Worm (Caenorhabditis elegans) whole organism, young adult: ENCODE results near the gene F36H12.3.
"Not testable (repeated sequence)": the region's sequence is repeated elsewhere in the genome, so short reads cannot be mapped to it uniquely, and the experiment has no call there.

ENCODE experiments used
- B0019.2 ChIP-seq: fragments of 200-800 bp; sonication (Bioruptor generic); conservative IDR thresholded peaks from 2 replicates; pipeline ENCODE4 v1.3.6; 2022; ENCODE audit warnings: missing genetic modification reagents, missing genetic modification characterization, missing compliant biosample characterization
- B0336.3 ChIP-seq: fragments of 200-800 bp; sonication (Bioruptor generic); IDR thresholded peaks from 2 replicates; pipeline ENCODE4 v1.3.6; 2022; ENCODE audit warnings: missing genetic modification characterization, missing compliant biosample characterization
- C17E4.6 ChIP-seq: fragments of 200-800 bp; sonication (Bioruptor generic); IDR thresholded peaks from 2 replicates; pipeline ENCODE4 v1.3.6; 2022; ENCODE audit warnings: missing genetic modification reagents, missing genetic modification characterization, missing compliant biosample characterization
- D2030.7 ChIP-seq: fragments of 200-800 bp; sonication (Bioruptor generic); IDR thresholded peaks from 2 replicates; pipeline ENCODE4 v1.3.6; 2022; ENCODE audit warnings: missing genetic modification reagents, missing genetic modification characterization, missing compliant biosample characterization
- F33H1.4 ChIP-seq: fragments of 200-800 bp; sonication (Bioruptor generic); IDR thresholded peaks from 2 replicates; pipeline ENCODE4 v1.3.6; 2022; ENCODE audit warnings: missing genetic modification reagents, missing genetic modification characterization, missing compliant biosample characterization
- F49E8.2 ChIP-seq: sonication (generic microtip); optimal IDR thresholded peaks from 3 replicates; lab custom pipeline; 2017; ENCODE audit warnings: missing genetic modification characterization, mild to moderate bottlenecking, missing compliant biosample characterization, antibody characterized with exemption, moderate library complexity; ENCODE audit not compliant: insufficient read depth
- Y53G8AR.9 ChIP-seq: fragments of 200-800 bp; sonication (Bioruptor generic); conservative IDR thresholded peaks from 2 replicates; pipeline ENCODE4 v1.3.6; 2022; ENCODE audit warnings: missing genetic modification reagents, missing genetic modification characterization, missing compliant biosample characterization
- Y56A3A.18 ChIP-seq: fragments of 200-800 bp; sonication (Bioruptor generic); IDR thresholded peaks from 2 replicates; pipeline ENCODE4 v1.3.6; 2022; ENCODE audit warnings: missing genetic modification reagents, missing genetic modification characterization, missing compliant biosample characterization
- Y79H2A.3 ChIP-seq: fragments of 200-800 bp; sonication (Bioruptor generic); conservative IDR thresholded peaks from 2 replicates; pipeline ENCODE4 v1.3.6; 2022; ENCODE audit warnings: missing genetic modification reagents, missing genetic modification characterization, missing compliant biosample characterization
- ama-1 ChIP-seq, 3 experiments: fragments of 150-350 bp in 1 of 3; sonication (generic microtip) in 2 of 3; optimal IDR thresholded peaks; 2 replicates each; lab custom pipeline; 2014 to 2018; ENCODE audit warnings: missing biosample characterization in 2 of 3, missing genetic modification characterization in 2 of 3, missing genetic modification reagents in 2 of 3
- aptf-3 ChIP-seq: fragments of 200-800 bp; sonication (Bioruptor generic); IDR thresholded peaks from 2 replicates; pipeline ENCODE4 v1.3.6; 2022; ENCODE audit warnings: missing genetic modification characterization, missing compliant biosample characterization
- atf-7 ChIP-seq: sonication (generic microtip); optimal IDR thresholded peaks from 2 replicates; lab custom pipeline; 2017; ENCODE audit warnings: mild to moderate bottlenecking, missing genetic modification characterization, missing compliant biosample characterization
- attf-6 ChIP-seq: fragments of 200-800 bp; sonication (Bioruptor generic); IDR thresholded peaks from 2 replicates; pipeline ENCODE4 v1.3.6; 2022; ENCODE audit warnings: missing genetic modification reagents, missing genetic modification characterization, missing compliant biosample characterization
- ceh-100 ChIP-seq: fragments of 200-800 bp; sonication (Bioruptor generic); IDR thresholded peaks from 2 replicates; pipeline ENCODE4 v1.3.6; 2022; ENCODE audit warnings: missing genetic modification reagents, missing genetic modification characterization, missing compliant biosample characterization
- ceh-91 ChIP-seq: fragments of 200-800 bp; sonication (Bioruptor generic); IDR thresholded peaks from 2 replicates; pipeline ENCODE4 v1.3.6; 2022; ENCODE audit warnings: missing genetic modification reagents, missing genetic modification characterization, missing compliant biosample characterization
- dox-1 ChIP-seq: fragments of 200-800 bp; sonication (Bioruptor generic); IDR thresholded peaks from 2 replicates; pipeline ENCODE4 v1.3.6; 2022; ENCODE audit warnings: missing genetic modification reagents, missing genetic modification characterization, missing compliant biosample characterization
- ekl-4 ChIP-seq: fragments of 200-800 bp; sonication (Bioruptor generic); IDR thresholded peaks from 2 replicates; pipeline ENCODE4 v1.3.6; 2022; ENCODE audit warnings: missing genetic modification reagents, missing genetic modification characterization, missing compliant biosample characterization
- gei-17 ChIP-seq: fragments of 200-800 bp; sonication (Bioruptor generic); optimal IDR thresholded peaks from 2 replicates; lab custom pipeline; 2018; ENCODE audit warnings: mild to moderate bottlenecking, missing genetic modification characterization, missing compliant biosample characterization
- hmg-1.2 ChIP-seq: fragments of 200-800 bp; sonication (Bioruptor generic); IDR thresholded peaks from 2 replicates; pipeline ENCODE4 v1.3.6; 2022; ENCODE audit warnings: missing genetic modification reagents, missing genetic modification characterization, missing compliant biosample characterization
- hrde-1 ChIP-seq: sonication (generic microtip); optimal IDR thresholded peaks from 2 replicates; lab custom pipeline; 2016; ENCODE audit warnings: missing genetic modification characterization, mild to moderate bottlenecking, missing compliant biosample characterization, moderate library complexity, missing genotype, missing genetic modification reagents, borderline replicate concordance
- hsf-1 ChIP-seq: fragments of 200-800 bp; sonication (Bioruptor generic); IDR thresholded peaks from 2 replicates; pipeline ENCODE4 v1.3.6; 2022; ENCODE audit warnings: missing genetic modification reagents, missing genetic modification characterization, missing compliant biosample characterization
- lin-26 ChIP-seq: fragments of 200-800 bp; sonication (Bioruptor generic); IDR thresholded peaks from 2 replicates; pipeline ENCODE4 v1.3.6; 2022; ENCODE audit warnings: missing genetic modification reagents, missing genetic modification characterization, missing compliant biosample characterization
- lsl-1 ChIP-seq: fragments of 200-800 bp; sonication (Bioruptor generic); optimal IDR thresholded peaks from 2 replicates; lab custom pipeline; 2018; ENCODE audit warnings: mild to moderate bottlenecking, missing genetic modification characterization, moderate library complexity, missing compliant biosample characterization
- madf-3 ChIP-seq: fragments of 200-800 bp; sonication (Bioruptor generic); IDR thresholded peaks from 2 replicates; pipeline ENCODE4 v1.3.6; 2022; ENCODE audit warnings: missing genetic modification reagents, missing genetic modification characterization, missing compliant biosample characterization
- madf-6 ChIP-seq: fragments of 200-800 bp; sonication (Bioruptor generic); IDR thresholded peaks from 2 replicates; pipeline ENCODE4 v1.3.6; 2022; ENCODE audit warnings: missing genetic modification reagents, missing genetic modification characterization, missing compliant biosample characterization
- mcd-1 ChIP-seq: fragments of 200-800 bp; sonication (Bioruptor generic); IDR thresholded peaks from 2 replicates; pipeline ENCODE4 v1.3.6; 2022; ENCODE audit warnings: missing genetic modification reagents, missing genetic modification characterization, missing compliant biosample characterization
- nfyb-1 ChIP-seq: fragments of 200-800 bp; sonication (Bioruptor generic); IDR thresholded peaks from 2 replicates; pipeline ENCODE4 v1.3.6; 2022; ENCODE audit warnings: missing genetic modification reagents, missing genetic modification characterization, missing compliant biosample characterization
- pbrm-1 ChIP-seq: fragments of 200-800 bp; sonication (Bioruptor generic); IDR thresholded peaks from 2 replicates; pipeline ENCODE4 v1.3.6; 2022; ENCODE audit warnings: missing genetic modification reagents, missing genetic modification characterization, missing compliant biosample characterization
- rcor-1 ChIP-seq: fragments of 200-800 bp; sonication (Bioruptor generic); IDR thresholded peaks from 2 replicates; pipeline ENCODE4 v1.3.6; 2022; ENCODE audit warnings: missing genetic modification reagents, missing genetic modification characterization, missing compliant biosample characterization
- snpc-1.1 ChIP-seq: sonication (generic microtip); optimal IDR thresholded peaks from 2 replicates; lab custom pipeline; 2017; ENCODE audit warnings: missing genetic modification characterization, mild to moderate bottlenecking, missing compliant biosample characterization, antibody characterized with exemption, moderate library complexity, missing genotype, missing genetic modification reagents; ENCODE audit not compliant: insufficient read depth
- snpc-1.3 ChIP-seq: sonication (generic microtip); optimal IDR thresholded peaks from 2 replicates; lab custom pipeline; 2017; ENCODE audit warnings: missing genetic modification characterization, mild to moderate bottlenecking, missing compliant biosample characterization, antibody characterized with exemption, moderate library complexity, missing genotype, missing genetic modification reagents; ENCODE audit not compliant: insufficient read depth
- snpc-4 ChIP-seq, 5 experiments: fragments of 150-350 bp in 1 of 5; sonication (generic microtip) in 4 of 5; optimal IDR thresholded peaks; 2 replicates each; lab custom pipeline; 2014 to 2018; ENCODE audit warnings: missing genetic modification characterization in 5 of 5, missing biosample characterization in 3 of 5, antibody characterized with exemption in 2 of 5, mild to moderate bottlenecking in 2 of 5, missing compliant biosample characterization in 2 of 5, missing genotype in 2 of 5, moderate library complexity in 2 of 5, missing genetic modification reagents in 1 of 5
- tbp1 ChIP-seq: fragments of 200-800 bp; sonication (Bioruptor generic); optimal IDR thresholded peaks from 2 replicates; lab custom pipeline; 2018; ENCODE audit warnings: mild to moderate bottlenecking, missing genetic modification characterization, missing compliant biosample characterization
- tbx-9 ChIP-seq: sonication (generic microtip); optimal IDR thresholded peaks from 2 replicates; lab custom pipeline; 2016; ENCODE audit warnings: borderline replicate concordance, missing genetic modification characterization, inconsistent platforms, missing compliant biosample characterization
- unc-130 ChIP-seq: sonication (generic microtip); optimal IDR thresholded peaks from 2 replicates; lab custom pipeline; 2016; ENCODE audit warnings: missing genetic modification reagents, missing genetic modification characterization, missing compliant biosample characterization
- xnd-1 ChIP-seq: sonication (generic microtip); optimal IDR thresholded peaks from 2 replicates; lab custom pipeline; 2016; ENCODE audit warnings: missing genotype, missing genetic modification reagents, missing genetic modification characterization, missing compliant biosample characterization
- ztf-25 ChIP-seq: fragments of 200-800 bp; sonication (Bioruptor generic); IDR thresholded peaks from 2 replicates; pipeline ENCODE4 v1.3.6; 2022; ENCODE audit warnings: missing genetic modification reagents, missing genetic modification characterization, missing compliant biosample characterization
- ztf-28 ChIP-seq: fragments of 200-800 bp; sonication (Bioruptor generic); IDR thresholded peaks from 2 replicates; pipeline ENCODE4 v1.3.6; 2022; ENCODE audit warnings: missing genetic modification reagents, missing genetic modification characterization, missing compliant biosample characterization

F36H12.3 gene

DNA sequence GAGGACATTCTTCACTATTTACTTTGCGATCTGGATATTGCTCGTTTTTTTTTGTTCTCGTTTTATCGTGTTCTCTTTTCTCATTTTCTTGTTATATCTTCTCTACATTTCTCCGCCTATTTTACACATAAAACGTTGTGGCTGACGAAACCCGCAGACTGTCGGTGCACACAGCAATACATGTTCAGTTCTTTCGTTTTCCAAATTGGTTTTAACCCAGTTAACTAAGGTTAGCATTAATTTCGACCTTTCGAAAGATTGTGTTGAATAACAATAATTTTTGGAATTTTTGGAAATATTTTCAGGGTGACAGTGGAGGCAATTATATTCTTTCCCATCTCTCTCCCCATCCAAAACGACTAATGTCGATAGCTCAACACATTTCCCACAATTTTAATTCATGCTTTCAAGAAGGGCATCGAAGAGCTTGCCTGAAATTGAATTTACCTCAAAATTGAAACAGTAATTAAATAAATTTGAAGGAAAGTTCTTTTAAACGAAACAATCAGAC lies 7.9 kb upstream of the F36H12.3 start:
- TF ChIP-seq hsf-1 (GFP tag; lab: Robert Waterston, UW) = peak; percentile 63; the same call in 1 of the 2 replicates
- peak; percentile 69 for TF ChIP-seq tbp1 (GFP tag; lab: Kevin White, UChicago)
- TF ChIP-seq madf-3 (GFP tag; lab: Robert Waterston, UW) = 0 out of 2 replicates have a peak, but pooled peaks have one; percentile 38
- peak; percentile 63; the same call in 1 of the 2 replicates for TF ChIP-seq lin-26
- peak; percentile 38; the same call in 1 of the 2 replicates for TF ChIP-seq ceh-91 (GFP tag; lab: Robert Waterston, UW)
- peak; percentile 82 for TF ChIP-seq hmg-1.2
- peak; percentile 88 for TF ChIP-seq snpc-1.1
- TF ChIP-seq hrde-1 (tag; lab: Kevin White, UChicago) = peak; percentile 42
- TF ChIP-seq dox-1 (GFP tag; lab: Robert Waterston, UW) = peak; percentile 89
- peak; percentile 15 for TF ChIP-seq snpc-1.3
- TF ChIP-seq Y56A3A.18 (GFP tag; lab: Robert Waterston, UW) = peak; percentile 41; the same call in 1 of the 2 replicates
- 0 out of 2 replicates have a peak, but pooled peaks have one; percentile 8 for TF ChIP-seq aptf-3 (GFP tag; lab: Robert Waterston, UW)
- 0 out of 2 replicates have a peak, but pooled peaks have one; percentile 73 for TF ChIP-seq ztf-25
- peak; percentile 62; the same call in 1 of the 2 replicates for TF ChIP-seq nfyb-1
- TF ChIP-seq snpc-4 (GFP tag; optimal IDR thresholded peaks at IDR 0.05; lab: Kevin White, UChicago) = peak; percentile 93
- peak; percentile 84 to 97 (median 95) for TF ChIP-seq snpc-4 (tag; optimal IDR thresholded peaks at IDR 0.05; lab: Kevin White, UChicago)
- TF ChIP-seq F33H1.4 = peak; percentile 52; the same call in 1 of the 2 replicates
- TF ChIP-seq ekl-4 (GFP tag; lab: Robert Waterston, UW) = peak; percentile 82
- 0 out of 2 replicates have a peak, but pooled peaks have one; percentile 26 for TF ChIP-seq B0336.3
- 0 out of 2 replicates have a peak, but pooled peaks have one; percentile 28 for TF ChIP-seq B0019.2
- peak; percentile 56; the same call in 1 of the 2 replicates for TF ChIP-seq mcd-1
- TF ChIP-seq lsl-1 (GFP tag; lab: Kevin White, UChicago) = peak; percentile 34
- peak; percentile 85 for TF ChIP-seq pbrm-1 (GFP tag; lab: Robert Waterston, UW)
- TF ChIP-seq madf-6 (GFP tag; lab: Robert Waterston, UW) = peak; percentile 80
- TF ChIP-seq Y53G8AR.9 = peak; percentile 65; the same call in 1 of the 2 replicates
- TF ChIP-seq attf-6 = peak; percentile 99
- peak; percentile 95 for TF ChIP-seq D2030.7 (GFP tag; lab: Robert Waterston, UW)
- peak; percentile 55; the same call in 1 of the 2 replicates for TF ChIP-seq C17E4.6 (GFP tag; lab: Robert Waterston, UW)
- TF ChIP-seq F49E8.2 = peak; percentile 69
- TF ChIP-seq rcor-1 (GFP tag; lab: Robert Waterston, UW) = peak; percentile 38; the same call in 1 of the 2 replicates
- 0 out of 2 replicates have a peak, but pooled peaks have one; percentile 53 for TF ChIP-seq ztf-28 (GFP tag; lab: Robert Waterston, UW)
- TF ChIP-seq Y79H2A.3 (GFP tag; lab: Robert Waterston, UW) = 0 out of 2 replicates have a peak, but pooled peaks have one; percentile 12
- peak; percentile 35; the same call in 1 of the 2 replicates for TF ChIP-seq ceh-100 (GFP tag; lab: Robert Waterston, UW)
- peak; percentile 26 for TF ChIP-seq ama-1 (optimal IDR thresholded peaks at IDR 0.05; lab: Kevin White, UChicago)
- TF ChIP-seq ama-1 (GFP tag; optimal IDR thresholded peaks at IDR 0.05; lab: Kevin White, UChicago) = not testable (repeated sequence)
- peak; percentile 7 for TF ChIP-seq xnd-1 (tag; lab: Kevin White, UChicago)

DNA sequence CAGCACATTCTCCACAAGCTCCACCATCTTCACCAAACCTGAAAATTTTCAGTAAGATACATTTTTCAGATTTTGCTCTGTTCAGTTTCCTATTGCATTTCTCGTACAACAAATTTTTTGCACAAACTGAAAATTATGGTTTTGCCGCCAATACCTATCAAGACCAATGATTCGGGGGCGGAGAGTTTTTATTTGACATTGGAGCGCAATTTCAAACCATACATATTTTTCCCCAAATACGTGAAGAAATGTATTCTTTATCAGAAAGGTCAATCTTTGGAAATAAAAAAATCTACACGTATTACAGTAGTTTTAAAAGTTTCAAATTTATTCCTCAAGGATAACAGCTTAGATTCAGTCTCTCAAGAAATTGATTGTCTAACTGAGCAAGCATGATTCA lies 6.1 kb upstream of the F36H12.3 start, which contains the start of gene F36H12.5:
Gene F36H12.5 (plus strand): TSS at position 301 of the 400 bp plus-strand sequence.
- TF ChIP-seq unc-130 (GFP tag; lab: Kevin White, UChicago) = no peak
- no peak for TF ChIP-seq gei-17 (GFP tag; lab: Kevin White, UChicago)
- TF ChIP-seq ceh-91 (GFP tag; lab: Robert Waterston, UW) = no peak
- TF ChIP-seq tbx-9 (tag; lab: Kevin White, UChicago) = no peak
- no peak for TF ChIP-seq atf-7 (tag; lab: Kevin White, UChicago)
